In the genomic region with DNA sequence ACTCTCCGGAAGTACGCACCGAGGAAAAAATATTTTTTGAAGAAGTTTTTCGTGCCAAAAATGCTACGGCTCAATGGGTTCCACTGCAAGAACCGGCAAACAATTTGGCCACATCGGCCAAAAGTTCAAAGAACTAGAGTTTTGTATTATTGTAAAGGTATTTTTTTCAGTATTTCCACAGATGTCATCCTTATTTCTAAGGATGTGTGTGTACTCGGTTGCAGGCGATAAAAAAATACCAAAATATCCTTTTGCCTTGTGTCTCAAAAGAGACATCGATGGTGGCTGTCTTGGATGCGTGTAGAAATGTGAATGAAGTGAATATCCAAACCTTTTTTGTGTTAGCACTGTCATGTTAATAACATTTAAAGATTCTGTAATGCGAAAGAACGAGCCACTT, we compare ENCODE assay signal across 4 fruit fly cellular contexts.
TF ChIP-seq lines count a peak whose summit lies in the region.

No protein-coding gene starts in this region.

- TF ChIP-seq CTCF in S2 (optimal IDR thresholded peaks at IDR 0.05; lab: Kevin White, UChicago) = peak; percentile 36 to 68
- TF ChIP-seq CTCF in whole organism, embryonic (GFP tag; optimal IDR thresholded peaks at IDR 0.05; lab: Kevin White, UChicago) = peak; percentile 79

TF ChIP-seq in whole organism, embryonic, 481 proteins besides CTCF, POLR2A, EP300 and RAD21 (continues in another document):
- TF ChIP-seq CG4404 (GFP tag; IDR thresholded peaks at IDR 0.05; lab: Robert Waterston, UW) = no peak
- TF ChIP-seq NFAT (GFP tag; IDR thresholded peaks at IDR 0.05; lab: Robert Waterston, UW) = no peak
- no peak for TF ChIP-seq Atf6 (GFP tag; IDR thresholded peaks at IDR 0.05; lab: Robert Waterston, UW)
- TF ChIP-seq dm (GFP tag; optimal IDR thresholded peaks at IDR 0.05; lab: Kevin White, UChicago) = no peak
- no peak for TF ChIP-seq lab (GFP tag; optimal IDR thresholded peaks at IDR 0.05; lab: Kevin White, UChicago)
- peak; percentile 27 for TF ChIP-seq CG11504 (tag; optimal IDR thresholded peaks at IDR 0.05; lab: Kevin White, UChicago)
- peak; percentile 60 for TF ChIP-seq Bgb (GFP tag; IDR thresholded peaks at IDR 0.05; lab: Robert Waterston, UW; ENCODE audit: partially characterized antibody)
- TF ChIP-seq Lhr (GFP tag; optimal IDR thresholded peaks at IDR 0.05; lab: Kevin White, UChicago) = peak; percentile 60
- no peak for TF ChIP-seq br (optimal IDR thresholded peaks at IDR 0.05; lab: Kevin White, UChicago)
- peak; percentile 43 for TF ChIP-seq CG33213 (GFP tag; optimal IDR thresholded peaks at IDR 0.05; lab: Kevin White, UChicago)
- no peak for TF ChIP-seq CG16815 (GFP tag; optimal IDR thresholded peaks at IDR 0.05; lab: Kevin White, UChicago)
- no peak for TF ChIP-seq CG10979 (tag; optimal IDR thresholded peaks at IDR 0.05; lab: Kevin White, UChicago)
- no peak for TF ChIP-seq CG1832 (GFP tag; optimal IDR thresholded peaks at IDR 0.05; lab: Kevin White, UChicago)
- no peak for TF ChIP-seq CG2202 (tag; optimal IDR thresholded peaks at IDR 0.05; lab: Kevin White, UChicago)
- peak; percentile 1 for TF ChIP-seq CoRest (tag; optimal IDR thresholded peaks at IDR 0.05; lab: Kevin White, UChicago)
- TF ChIP-seq CG15514 (GFP tag; optimal IDR thresholded peaks at IDR 0.05; lab: Kevin White, UChicago) = peak; percentile 98
- no peak for TF ChIP-seq aop (GFP tag; IDR thresholded peaks at IDR 0.05; lab: Robert Waterston, UW)
- no peak for TF ChIP-seq Dref (GFP tag; IDR thresholded peaks at IDR 0.05; lab: Robert Waterston, UW)
- no peak for TF ChIP-seq CG30431 (GFP tag; optimal IDR thresholded peaks at IDR 0.05; lab: Kevin White, UChicago)
- peak; percentile 59 for TF ChIP-seq CG16813 (GFP tag; IDR thresholded peaks at IDR 0.05; lab: Robert Waterston, UW; ENCODE audit: partially characterized antibody)
- TF ChIP-seq Hmr (GFP tag; optimal IDR thresholded peaks at IDR 0.05; lab: Kevin White, UChicago) = peak; percentile 50
- TF ChIP-seq CG15601 (tag; optimal IDR thresholded peaks at IDR 0.05; lab: Kevin White, UChicago) = peak; percentile 7
- TF ChIP-seq mam (GFP tag; optimal IDR thresholded peaks at IDR 0.05; lab: Kevin White, UChicago) = no peak
- TF ChIP-seq E2f2 (GFP tag; IDR thresholded peaks at IDR 0.05; lab: Robert Waterston, UW) = peak; percentile 64
- TF ChIP-seq CG9797 (GFP tag; optimal IDR thresholded peaks at IDR 0.05; lab: Kevin White, UChicago) = peak; percentile 34
- TF ChIP-seq otp (GFP tag; IDR thresholded peaks at IDR 0.05; lab: Robert Waterston, UW) = no peak
- no peak for TF ChIP-seq CG10565 (GFP tag; optimal IDR thresholded peaks at IDR 0.05; lab: Kevin White, UChicago)
- TF ChIP-seq CG2116 (GFP tag; optimal IDR thresholded peaks at IDR 0.05; lab: Kevin White, UChicago) = peak; percentile 27
- no peak for TF ChIP-seq CG11560 (tag; IDR thresholded peaks at IDR 0.05; lab: Robert Waterston, UW)

TF ChIP-seq in whole organism, prepupa, 60 proteins besides CTCF, POLR2A, EP300 and RAD21:
- TF ChIP-seq Eip78C (GFP tag; lab: Kevin White, UChicago) (peak; percentile 9), dac (GFP tag; optimal IDR thresholded peaks at IDR 0.05; lab: Kevin White, UChicago) (no peak)

TF ChIP-seq in whole organism, pupa, 21 proteins besides CTCF, POLR2A, EP300 and RAD21:
- peak; percentile 49 for TF ChIP-seq D1 (tag; optimal IDR thresholded peaks at IDR 0.05; lab: Kevin White, UChicago)
- TF ChIP-seq Pif1B (GFP tag; optimal IDR thresholded peaks at IDR 0.05; lab: Kevin White, UChicago) = no peak
- TF ChIP-seq CG4496 (GFP tag; IDR thresholded peaks at IDR 0.05; lab: Robert Waterston, UW) = no peak
- TF ChIP-seq CG12605 (GFP tag; IDR thresholded peaks at IDR 0.05; lab: Robert Waterston, UW) = no peak
- TF ChIP-seq EcR (GFP tag; optimal IDR thresholded peaks at IDR 0.05; lab: Kevin White, UChicago) = no peak
- TF ChIP-seq CG14655 (GFP tag; optimal IDR thresholded peaks at IDR 0.05; lab: Kevin White, UChicago) = no peak
TF ChIP-seq in whole organism, pupa: peak in this region for 1.
